Worm (Caenorhabditis elegans) whole organism, L4 larva: ENCODE measurements around the gene pqn-36.

Source experiments
- D1046.2 ChIP-seq: fragments of 200-800 bp; sonication (Bioruptor generic); IDR thresholded peaks from 2 replicates; pipeline ENCODE4 v1.3.6; 2022; ENCODE audit warnings: missing genetic modification characterization, missing compliant biosample characterization
- F10B5.3 ChIP-seq: sonication (generic microtip); optimal IDR thresholded peaks from 2 replicates; lab custom pipeline; 2016; ENCODE audit warnings: mild to moderate bottlenecking, missing genetic modification characterization, missing compliant biosample characterization
- F44E2.7 ChIP-seq: fragments of 200-800 bp; sonication (Bioruptor generic); IDR thresholded peaks from 2 replicates; pipeline ENCODE4 v2.1.2; 2022; ENCODE audit warnings: missing genetic modification characterization, missing compliant biosample characterization
- R02D3.7 ChIP-seq: fragments of 150-350 bp; sonication (generic microtip); optimal IDR thresholded peaks from 3 replicates; lab custom pipeline; 2014; ENCODE audit warnings: missing biosample characterization, missing genetic modification characterization
- T20F7.1 ChIP-seq: fragments of 200-800 bp; sonication (Bioruptor generic); optimal IDR thresholded peaks from 2 replicates; lab custom pipeline; 2018; ENCODE audit warnings: mild to moderate bottlenecking, missing genetic modification characterization, missing compliant biosample characterization
- Y105C5A.15 ChIP-seq: fragments of 200-800 bp; sonication (Bioruptor generic); IDR thresholded peaks from 2 replicates; pipeline ENCODE4 v1.3.6; 2022; ENCODE audit warnings: missing genetic modification characterization, missing compliant biosample characterization
- Y48G9A.11 ChIP-seq: fragments of 200-800 bp; sonication (Bioruptor generic); IDR thresholded peaks from 2 replicates; pipeline ENCODE4 v1.3.6; 2022; ENCODE audit warnings: missing genetic modification reagents, missing genetic modification characterization, missing compliant biosample characterization
- aha-1 ChIP-seq: fragments of 150-350 bp; peaks from one replicate; lab custom pipeline; 2014; ENCODE audit warnings: missing biosample characterization, missing genetic modification characterization
- attf-4 ChIP-seq: sonication (generic microtip); optimal IDR thresholded peaks from 3 replicates; lab custom pipeline; 2017; ENCODE audit warnings: missing biosample characterization, missing genetic modification characterization
- ceh-20 ChIP-seq: fragments of 200-800 bp; sonication (Bioruptor generic); IDR thresholded peaks from 2 replicates; pipeline ENCODE4 v1.3.6; 2022; ENCODE audit warnings: missing genetic modification reagents, missing genetic modification characterization, missing compliant biosample characterization
- ceh-28 ChIP-seq: fragments of 150-350 bp; optimal IDR thresholded peaks from 2 replicates; lab custom pipeline; 2014; ENCODE audit warnings: missing biosample characterization, missing genetic modification reagents, missing genetic modification characterization
- ceh-44 ChIP-seq: fragments of 200-800 bp; sonication (Bioruptor generic); IDR thresholded peaks from 2 replicates; pipeline ENCODE4 v1.3.6; 2022; ENCODE audit warnings: missing genetic modification reagents, missing genetic modification characterization, missing compliant biosample characterization
- ceh-82 ChIP-seq: sonication (generic microtip); optimal IDR thresholded peaks from 2 replicates; lab custom pipeline; 2017; ENCODE audit warnings: missing biosample characterization, missing genetic modification characterization
- ces-1 ChIP-seq: fragments of 150-350 bp; sonication (generic microtip); optimal IDR thresholded peaks from 4 replicates; lab custom pipeline; 2014; ENCODE audit warnings: missing biosample characterization, missing genetic modification reagents, missing genetic modification characterization
- ctbp-1 ChIP-seq: fragments of 200-800 bp; sonication (Bioruptor generic); IDR thresholded peaks from 2 replicates; pipeline ENCODE4 v1.3.6; 2022; ENCODE audit warnings: missing genetic modification reagents, missing genetic modification characterization, missing compliant biosample characterization
- daf-19 ChIP-seq: fragments of 200-800 bp; sonication (Bioruptor generic); conservative IDR thresholded peaks from 2 replicates; pipeline ENCODE4 v1.3.6; 2022; ENCODE audit warnings: missing genetic modification characterization, missing compliant biosample characterization
- daf-8 ChIP-seq: fragments of 200-800 bp; sonication (Bioruptor generic); IDR thresholded peaks from 2 replicates; pipeline ENCODE4 v1.3.6; 2022; ENCODE audit warnings: missing genetic modification characterization, missing compliant biosample characterization
- duxl-1 ChIP-seq: sonication (generic microtip); optimal IDR thresholded peaks from 2 replicates; lab custom pipeline; 2016; ENCODE audit warnings: mild to moderate bottlenecking, missing genetic modification characterization, moderate library complexity, missing compliant biosample characterization; ENCODE audit not compliant: poor library complexity
- egl-27 ChIP-seq: sonication (generic microtip); optimal IDR thresholded peaks from 3 replicates; lab custom pipeline; 2017; ENCODE audit warnings: missing biosample characterization, missing genetic modification reagents, missing genetic modification characterization
- fos-1 ChIP-seq: fragments of 150-350 bp; optimal IDR thresholded peaks from 2 replicates; lab custom pipeline; 2014; ENCODE audit warnings: missing biosample characterization, missing genetic modification characterization
- gei-8 ChIP-seq: fragments of 200-800 bp; sonication (Bioruptor generic); optimal IDR thresholded peaks from 2 replicates; lab custom pipeline; 2018; ENCODE audit warnings: mild to moderate bottlenecking, missing genetic modification characterization, missing compliant biosample characterization
- hif-1 ChIP-seq, 2 experiments: sonication (generic microtip); optimal IDR thresholded peaks; 2 replicates each; lab custom pipeline; 2016 to 2017; ENCODE audit warnings: missing compliant biosample characterization in 2 of 2, missing genetic modification characterization in 2 of 2, missing genetic modification reagents in 2 of 2, missing genotype in 2 of 2, mild to moderate bottlenecking in 1 of 2
- hlh-11 ChIP-seq: fragments of 200-800 bp; sonication (Bioruptor generic); optimal IDR thresholded peaks from 2 replicates; lab custom pipeline; 2018; ENCODE audit warnings: mild to moderate bottlenecking, missing genetic modification characterization, missing compliant biosample characterization
- jun-1 ChIP-seq: fragments of 150-350 bp; optimal IDR thresholded peaks from 2 replicates; lab custom pipeline; 2014; ENCODE audit warnings: missing biosample characterization, missing genetic modification reagents, missing genetic modification characterization
- lim-7 ChIP-seq: fragments of 200-800 bp; sonication (Bioruptor generic); IDR thresholded peaks from 2 replicates; pipeline ENCODE4 v1.3.6; 2022; ENCODE audit warnings: missing genetic modification characterization, missing compliant biosample characterization
- lin-1 ChIP-seq: fragments of 200-800 bp; sonication (Bioruptor generic); IDR thresholded peaks from 2 replicates; pipeline ENCODE4 v1.3.6; 2022; ENCODE audit warnings: missing genetic modification reagents, missing genetic modification characterization, missing compliant biosample characterization
- lin-13 ChIP-seq: fragments of 150-350 bp; optimal IDR thresholded peaks from 2 replicates; lab custom pipeline; 2014; ENCODE audit warnings: missing biosample characterization, missing genetic modification reagents, missing genetic modification characterization
- lir-3 ChIP-seq: sonication (generic microtip); optimal IDR thresholded peaks from 2 replicates; lab custom pipeline; 2016; ENCODE audit warnings: mild to moderate bottlenecking, missing genetic modification characterization, missing compliant biosample characterization
- lsy-2 ChIP-seq, 2 experiments: fragments of 150-350 bp in 1 of 2; sonication (generic microtip) in 1 of 2; optimal IDR thresholded peaks; 2 replicates each; lab custom pipeline; 2014 to 2017; ENCODE audit warnings: missing biosample characterization in 2 of 2, missing genetic modification characterization in 2 of 2
- madf-5 ChIP-seq, 2 experiments: fragments of 200-800 bp; sonication (Bioruptor generic); IDR thresholded peaks; 2 replicates each; pipeline ENCODE4 v1.3.6; 2022; ENCODE audit warnings: missing compliant biosample characterization in 2 of 2, missing genetic modification characterization in 2 of 2
- madf-9 ChIP-seq: fragments of 200-800 bp; sonication (Bioruptor generic); conservative IDR thresholded peaks from 2 replicates; pipeline ENCODE4 v1.3.6; 2022; ENCODE audit warnings: missing genetic modification reagents, missing genetic modification characterization, missing compliant biosample characterization
- nhr-11 ChIP-seq: fragments of 150-350 bp; optimal IDR thresholded peaks from 2 replicates; lab custom pipeline; 2014; ENCODE audit warnings: missing biosample characterization, missing genetic modification characterization
- nhr-25 ChIP-seq: sonication (generic microtip); optimal IDR thresholded peaks from 2 replicates; lab custom pipeline; 2017; ENCODE audit warnings: missing genetic modification characterization, mild to moderate bottlenecking, missing compliant biosample characterization, antibody characterized with exemption, moderate library complexity, borderline replicate concordance; ENCODE audit not compliant: insufficient read depth
- nhr-28 ChIP-seq: fragments of 150-350 bp; optimal IDR thresholded peaks from 2 replicates; lab custom pipeline; 2014; ENCODE audit warnings: missing biosample characterization, missing genetic modification characterization
- nhr-41 ChIP-seq: fragments of 200-800 bp; sonication (Bioruptor generic); IDR thresholded peaks from 2 replicates; pipeline ENCODE4 v1.3.6; 2022; ENCODE audit warnings: missing genetic modification reagents, missing genetic modification characterization, missing compliant biosample characterization
- nhr-48 ChIP-seq: sonication (generic microtip); optimal IDR thresholded peaks from 2 replicates; lab custom pipeline; 2016; ENCODE audit warnings: mild to moderate bottlenecking, missing genetic modification characterization, missing compliant biosample characterization
- nhr-6 ChIP-seq: fragments of 150-350 bp; optimal IDR thresholded peaks from 2 replicates; lab custom pipeline; 2014; ENCODE audit warnings: missing biosample characterization, missing genetic modification characterization
- nhr-76 ChIP-seq: fragments of 150-350 bp; optimal IDR thresholded peaks from 2 replicates; lab custom pipeline; 2014; ENCODE audit warnings: missing biosample characterization, missing genetic modification characterization
- pha-4 ChIP-seq, 2 experiments: fragments of 150-350 bp in 1 of 2; fragments of 200-800 bp in 1 of 2; sonication (Bioruptor generic) in 1 of 2; IDR thresholded peaks in 1 of 2; optimal IDR thresholded peaks in 1 of 2; 2 replicates each; pipeline versions ENCODE4 v1.3.6 to Lab custom; 2014 to 2022; ENCODE audit warnings: missing genetic modification characterization in 2 of 2, missing genetic modification reagents in 2 of 2, missing biosample characterization in 1 of 2, missing compliant biosample characterization in 1 of 2
- rbr-2 ChIP-seq: sonication (generic microtip); optimal IDR thresholded peaks from 2 replicates; lab custom pipeline; 2016; ENCODE audit warnings: missing genotype, missing genetic modification characterization, missing compliant biosample characterization
- set-16 ChIP-seq: fragments of 200-800 bp; sonication (Bioruptor generic); IDR thresholded peaks from 2 replicates; pipeline ENCODE4 v1.3.6; 2022; ENCODE audit warnings: missing genetic modification reagents, missing genetic modification characterization, missing compliant biosample characterization
- skn-1 ChIP-seq: fragments of 150-350 bp; optimal IDR thresholded peaks from 2 replicates; lab custom pipeline; 2014; ENCODE audit warnings: missing biosample characterization, missing genetic modification characterization
- snpc-4 ChIP-seq: fragments of 150-350 bp; optimal IDR thresholded peaks from 2 replicates; lab custom pipeline; 2014; ENCODE audit warnings: missing biosample characterization, missing genetic modification characterization
- spr-1 ChIP-seq: sonication (generic microtip); optimal IDR thresholded peaks from 2 replicates; lab custom pipeline; 2016; ENCODE audit warnings: mild to moderate bottlenecking, missing genetic modification characterization, missing compliant biosample characterization
- unc-130 ChIP-seq: sonication (generic microtip); optimal IDR thresholded peaks from 2 replicates; lab custom pipeline; 2016; ENCODE audit warnings: missing genetic modification reagents, missing genetic modification characterization, missing compliant biosample characterization
- unc-39 ChIP-seq: sonication (generic microtip); optimal IDR thresholded peaks from 2 replicates; lab custom pipeline; 2017; ENCODE audit warnings: missing biosample characterization, missing genetic modification characterization
- vab-7 ChIP-seq: fragments of 200-800 bp; sonication (Bioruptor generic); IDR thresholded peaks from 2 replicates; pipeline ENCODE4 v1.3.6; 2022; ENCODE audit warnings: missing genetic modification reagents, missing genetic modification characterization, missing compliant biosample characterization
- zip-11 ChIP-seq: fragments of 200-800 bp; sonication (Bioruptor generic); IDR thresholded peaks from 2 replicates; pipeline ENCODE4 v1.3.6; 2022; ENCODE audit warnings: missing genetic modification characterization, missing compliant biosample characterization
- zip-2 ChIP-seq: fragments of 150-350 bp; optimal IDR thresholded peaks from 2 replicates; lab custom pipeline; 2014; ENCODE audit warnings: missing biosample characterization, missing genetic modification characterization
- ztf-11 ChIP-seq: fragments of 150-350 bp; optimal IDR thresholded peaks from 2 replicates; lab custom pipeline; 2014; ENCODE audit warnings: missing biosample characterization, missing genetic modification characterization
- ztf-7 ChIP-seq: fragments of 150-350 bp; optimal IDR thresholded peaks from 2 replicates; lab custom pipeline; 2014; ENCODE audit warnings: missing biosample characterization, missing genetic modification characterization

pqn-36 gene

DNA sequence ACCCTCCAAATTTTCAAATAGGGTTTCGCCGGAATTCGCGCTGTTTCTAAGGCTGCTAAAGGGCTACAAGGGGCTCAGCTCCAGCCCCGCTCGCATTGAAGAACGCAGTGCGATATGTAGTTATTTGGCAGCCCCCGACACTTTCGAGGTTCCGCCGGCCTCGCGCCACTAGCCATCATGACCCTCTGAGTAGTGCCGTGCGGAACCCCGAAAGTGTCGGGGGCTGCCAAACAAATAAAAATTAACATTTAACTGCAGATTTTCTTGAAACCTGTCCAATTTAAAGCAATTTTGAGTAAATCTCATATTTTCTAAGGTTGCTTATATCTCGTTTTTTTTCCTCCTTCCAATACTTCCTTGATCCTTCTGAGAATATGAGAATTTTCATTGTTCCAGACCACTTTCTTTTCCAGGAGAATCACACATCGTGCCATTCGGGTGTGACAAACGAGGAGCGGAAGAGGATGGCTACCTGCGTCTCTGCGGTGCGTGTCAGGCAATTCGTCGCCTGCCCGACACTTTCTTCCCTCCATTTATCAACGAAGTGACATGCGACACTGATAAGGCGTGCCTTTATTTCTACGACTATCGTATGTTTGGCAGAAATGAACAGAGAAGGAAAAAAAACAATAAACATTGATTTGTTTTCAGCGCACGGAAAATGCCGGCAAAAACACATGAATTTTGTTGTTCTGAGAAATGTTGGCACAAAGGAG lies 8.6 kb upstream of the pqn-36 start (continued):
- TF ChIP-seq nhr-41 (GFP tag; lab: Robert Waterston, UW): 0 out of 2 replicates have a peak, but pooled peaks have one; percentile 8
- TF ChIP-seq ceh-20 (GFP tag; lab: Robert Waterston, UW): peak; percentile 74; the same call in 1 of the 2 replicates
- TF ChIP-seq fos-1 (tag; lab: Kevin White, UChicago): no peak
- TF ChIP-seq skn-1 (tag; lab: Kevin White, UChicago): no peak
- TF ChIP-seq attf-4 (tag; lab: Kevin White, UChicago): no peak
- no peak for TF ChIP-seq daf-19
- no peak for TF ChIP-seq jun-1 (tag; lab: Kevin White, UChicago)
- TF ChIP-seq ces-1: no peak
- TF ChIP-seq nhr-11 (tag; lab: Kevin White, UChicago): no peak
- TF ChIP-seq ceh-44 (GFP tag; lab: Robert Waterston, UW): no peak
- TF ChIP-seq pha-4 (GFP tag; IDR thresholded peaks at IDR 0.05; lab: Robert Waterston, UW): no peak
- no peak for TF ChIP-seq pha-4 (tag; optimal IDR thresholded peaks at IDR 0.05; lab: Kevin White, UChicago)
- TF ChIP-seq nhr-25: no peak
- TF ChIP-seq lir-3 (tag; lab: Kevin White, UChicago): no peak
- TF ChIP-seq nhr-28 (tag; lab: Kevin White, UChicago): peak; percentile 92
- peak; percentile 63; the same call in 1 of the 2 replicates for TF ChIP-seq lin-1 (GFP tag; lab: Robert Waterston, UW)
- TF ChIP-seq madf-5 (GFP tag; IDR thresholded peaks at IDR 0.05; lab: Robert Waterston, UW): no peak
- peak; percentile 91 for TF ChIP-seq hlh-11 (tag; lab: Kevin White, UChicago)
- no peak for TF ChIP-seq Y48G9A.11 (GFP tag; lab: Robert Waterston, UW)
- TF ChIP-seq ctbp-1 (GFP tag; lab: Robert Waterston, UW): no peak
- no peak for TF ChIP-seq duxl-1
- TF ChIP-seq F44E2.7: no peak
- TF ChIP-seq spr-1: no peak
- no peak for TF ChIP-seq lin-13 (GFP tag; lab: Kevin White, UChicago)
- no peak for TF ChIP-seq unc-130
- TF ChIP-seq nhr-48 (tag; lab: Kevin White, UChicago): peak; percentile 38
- no peak for TF ChIP-seq ztf-11
- no peak for TF ChIP-seq R02D3.7 (tag; lab: Kevin White, UChicago)
- TF ChIP-seq ceh-82 (tag; lab: Kevin White, UChicago): no peak
- TF ChIP-seq zip-2: no peak
- no peak for TF ChIP-seq ceh-28
- TF ChIP-seq madf-9: no peak
- no peak for TF ChIP-seq daf-8 (GFP tag; lab: Robert Waterston, UW)
- no peak for TF ChIP-seq nhr-6
- no peak for TF ChIP-seq F10B5.3 (tag; lab: Kevin White, UChicago)
- peak; percentile 62 for TF ChIP-seq set-16 (GFP tag; lab: Robert Waterston, UW)
- TF ChIP-seq hif-1 (tag; optimal IDR thresholded peaks at IDR 0.05; lab: Kevin White, UChicago): no peak
- TF ChIP-seq egl-27: no peak
- no peak for TF ChIP-seq gei-8 (GFP tag; lab: Kevin White, UChicago)
- TF ChIP-seq snpc-4 (tag; lab: Kevin White, UChicago): no peak
- TF ChIP-seq lim-7 (GFP tag; lab: Robert Waterston, UW): no peak
- no peak for TF ChIP-seq aha-1 (tag; lab: Kevin White, UChicago)
- TF ChIP-seq nhr-76 (tag; lab: Kevin White, UChicago): no peak
- TF ChIP-seq Y105C5A.15: no peak
- no peak for TF ChIP-seq zip-11 (GFP tag; lab: Robert Waterston, UW)
- TF ChIP-seq ztf-7 (tag; lab: Kevin White, UChicago): no peak
- no peak for TF ChIP-seq lsy-2 (tag; optimal IDR thresholded peaks at IDR 0.05; lab: Kevin White, UChicago)
- no peak for TF ChIP-seq T20F7.1
- TF ChIP-seq unc-39 (tag; lab: Kevin White, UChicago): no peak
- TF ChIP-seq vab-7: no peak
- no peak for TF ChIP-seq D1046.2 (GFP tag; lab: Robert Waterston, UW)
- no peak for TF ChIP-seq rbr-2 (tag; lab: Kevin White, UChicago)
